Worm (Caenorhabditis elegans) whole organism, mixed stage, embryonic: ENCODE data around the gene T24E12.12.

ENCODE experiments used
- sem-2 ChIP-seq: fragments of 200-800 bp; sonication (Bioruptor generic); optimal IDR thresholded peaks from 2 replicates; lab custom pipeline; 2018; ENCODE audit warnings: mild to moderate bottlenecking, missing genetic modification characterization, missing compliant biosample characterization

T24E12.12 gene

ce11 chrII:3808643-3809042, 49.6 kb downstream of the T24E12.12 start:
- TF ChIP-seq sem-2 (GFP tag; lab: Kevin White, UChicago) = no peak
